Worm (Caenorhabditis elegans): ENCODE results near the gene Y51B9A.7.

Gene Y51B9A.7

ce11 chrII:9438227-9438626 lies 38.4 kb downstream of the Y51B9A.7 start, which contains the start of gene chil-13:
chil-13 (minus strand) TSS chrII:9438327.
- TF ChIP-seq nhr-23 (tag; optimal IDR thresholded peaks at IDR 0.05), result no peak
- no peak for TF ChIP-seq sma-9 (GFP tag; optimal IDR thresholded peaks at IDR 0.05)
- TF ChIP-seq sma-9 (tag; optimal IDR thresholded peaks at IDR 0.05), result no peak
- no peak for TF ChIP-seq nhr-11 (tag; optimal IDR thresholded peaks at IDR 0.05)
- TF ChIP-seq sem-4 (tag; optimal IDR thresholded peaks at IDR 0.05), result no peak
- no peak for TF ChIP-seq peb-1 (tag; optimal IDR thresholded peaks at IDR 0.05)
- TF ChIP-seq snpc-4 (tag; optimal IDR thresholded peaks at IDR 0.05), result no peak
- no peak for TF ChIP-seq unc-39 (tag; optimal IDR thresholded peaks at IDR 0.05)

DNA sequence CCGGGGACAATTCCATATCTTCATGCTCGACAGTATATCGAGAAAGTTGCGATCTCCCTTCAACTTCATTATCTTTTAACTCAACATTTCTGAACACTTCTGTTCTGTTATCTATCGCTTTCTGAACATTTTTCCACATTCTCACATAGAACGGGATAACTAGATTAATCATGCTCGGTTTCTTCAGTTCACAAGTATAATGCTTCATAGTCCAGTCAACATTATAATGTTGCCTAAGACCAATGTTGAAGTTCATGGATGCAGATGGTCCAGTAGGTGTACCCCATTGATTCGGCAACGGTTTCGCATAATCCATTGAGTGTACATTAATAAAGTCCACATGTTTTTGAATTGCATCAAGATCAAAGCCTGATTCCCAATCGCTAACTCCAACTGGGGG lies 39.0 kb downstream of the Y51B9A.7 start:
- TF ChIP-seq nhr-10 (tag; optimal IDR thresholded peaks at IDR 0.05) (no peak), blmp-1 (tag; optimal IDR thresholded peaks at IDR 0.05; ENCODE audit: insufficient read depth) (no peak), unc-55 (GFP tag; optimal IDR thresholded peaks at IDR 0.05) (no peak), sem-4 (tag; optimal IDR thresholded peaks at IDR 0.05) (no peak), R02D3.7 (tag; optimal IDR thresholded peaks at IDR 0.05) (no peak), aly-2 (tag; optimal IDR thresholded peaks at IDR 0.05) (no peak), ztf-11 (tag; optimal IDR thresholded peaks at IDR 0.05) (no peak), fos-1 (tag; optimal IDR thresholded peaks at IDR 0.05) (no peak), snpc-4 (tag; optimal IDR thresholded peaks at IDR 0.05) (no peak), nhr-12 (tag; optimal IDR thresholded peaks at IDR 0.05) (no peak), nhr-23 (tag; optimal IDR thresholded peaks at IDR 0.05) (no peak)

DNA sequence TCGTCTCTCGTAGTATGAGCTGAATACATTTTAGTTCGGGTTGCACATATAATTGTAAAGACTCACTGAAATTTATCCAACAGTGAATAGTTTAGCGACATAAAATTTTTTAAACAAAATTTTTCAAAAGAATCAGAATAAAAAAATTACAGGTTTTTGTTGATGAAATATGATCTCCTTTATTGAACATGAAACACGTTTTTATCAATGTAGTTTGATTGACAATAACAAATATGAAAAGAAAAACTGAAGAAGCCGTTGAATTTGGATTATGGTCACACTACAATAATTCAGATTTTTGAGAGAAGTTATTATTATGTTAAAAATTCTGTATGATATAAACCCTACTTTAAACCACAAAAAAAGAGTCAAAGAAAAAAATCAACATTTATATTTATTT lies 40.2 kb downstream of the Y51B9A.7 start, which contains the start of gene chil-17:
Gene chil-17, minus strand, starts transcription at position 101 of the 400 bp plus-strand sequence.
- no peak for TF ChIP-seq nhr-237 (tag; optimal IDR thresholded peaks at IDR 0.05)
- no peak for TF ChIP-seq nhr-77 (tag; optimal IDR thresholded peaks at IDR 0.05)
- TF ChIP-seq alr-1 (tag; optimal IDR thresholded peaks at IDR 0.05), result no peak
- no peak for TF ChIP-seq nhr-129 (tag; optimal IDR thresholded peaks at IDR 0.05)
- TF ChIP-seq ztf-1 (GFP tag; conservative IDR thresholded peaks at IDR 0.05), result no peak
- no peak for TF ChIP-seq sma-3 (GFP tag; optimal IDR thresholded peaks at IDR 0.05)
- no peak for TF ChIP-seq elt-3 (tag; optimal IDR thresholded peaks at IDR 0.05)
- TF ChIP-seq skn-1 (tag; optimal IDR thresholded peaks at IDR 0.05), result no peak
- no peak for TF ChIP-seq nhr-6 (tag; optimal IDR thresholded peaks at IDR 0.05)
- TF ChIP-seq peb-1 (tag; optimal IDR thresholded peaks at IDR 0.05), result no peak
- TF ChIP-seq ama-1 (optimal IDR thresholded peaks at IDR 0.05), result no peak
- no peak for TF ChIP-seq nhr-11 (tag; optimal IDR thresholded peaks at IDR 0.05)
- TF ChIP-seq unc-55 (GFP tag; optimal IDR thresholded peaks at IDR 0.05), result no peak
- TF ChIP-seq snpc-4 (tag; optimal IDR thresholded peaks at IDR 0.05), result no peak
- TF ChIP-seq ceh-82 (tag; optimal IDR thresholded peaks at IDR 0.05), result no peak
- no peak for TF ChIP-seq nhr-25 (tag; optimal IDR thresholded peaks at IDR 0.05)
- no peak for TF ChIP-seq lsy-2 (tag; optimal IDR thresholded peaks at IDR 0.05)
- TF ChIP-seq C34F6.9 (tag; optimal IDR thresholded peaks at IDR 0.05), result no peak

- TF ChIP-seq ZK546.5 (tag; optimal IDR thresholded peaks at IDR 0.05) (no peak), nhr-12 (tag; optimal IDR thresholded peaks at IDR 0.05) (no peak), snpc-4 (tag; optimal IDR thresholded peaks at IDR 0.05) (no peak), F13H6.1 (tag; optimal IDR thresholded peaks at IDR 0.05) (no peak), ztf-1 (GFP tag; conservative IDR thresholded peaks at IDR 0.05) (no peak), ztf-4 (tag; optimal IDR thresholded peaks at IDR 0.05) (no peak), blmp-1 (tag; optimal IDR thresholded peaks at IDR 0.05; ENCODE audit: insufficient read depth) (no peak), C34F6.9 (tag; optimal IDR thresholded peaks at IDR 0.05) (no peak), lin-13 (GFP tag; optimal IDR thresholded peaks at IDR 0.05) (no peak), Y55F3AM.14 (GFP tag; optimal IDR thresholded peaks at IDR 0.05) (no peak), lin-11 (tag; optimal IDR thresholded peaks at IDR 0.05) (no peak), elt-1 (tag; optimal IDR thresholded peaks at IDR 0.05) (no peak), mbf-1 (tag; optimal IDR thresholded peaks at IDR 0.05) (no peak), nhr-21 (tag; optimal IDR thresholded peaks at IDR 0.05) (no peak), sem-4 (tag; optimal IDR thresholded peaks at IDR 0.05) (no peak), alr-1 (tag; optimal IDR thresholded peaks at IDR 0.05) (no peak), dmd-4 (tag; optimal IDR thresholded peaks at IDR 0.05) (no peak)
Measured at ce11 chrII:9441838-9442237, 42.0 kb downstream of the Y51B9A.7 start, which contains the start of gene chil-16. chil-16 (minus strand) TSS chrII:9441938.
